Worm (Caenorhabditis elegans) whole organism, L3 larva: ENCODE measurements around the gene cln-3.1.
A peak's percentile ranks its signal among the peaks of the same experiment; 100 is the strongest.

Experiments
- egl-5 ChIP-seq: fragments of 150-350 bp; optimal IDR thresholded peaks from 2 replicates; lab custom pipeline; 2017; ENCODE audit warnings: missing biosample characterization, missing genetic modification reagents, missing genetic modification characterization, inconsistent platforms
- lin-15B ChIP-seq: fragments of 150-350 bp; optimal IDR thresholded peaks from 2 replicates; lab custom pipeline; 2014; ENCODE audit warnings: missing biosample characterization, missing genetic modification characterization

Gene cln-3.1

DNA sequence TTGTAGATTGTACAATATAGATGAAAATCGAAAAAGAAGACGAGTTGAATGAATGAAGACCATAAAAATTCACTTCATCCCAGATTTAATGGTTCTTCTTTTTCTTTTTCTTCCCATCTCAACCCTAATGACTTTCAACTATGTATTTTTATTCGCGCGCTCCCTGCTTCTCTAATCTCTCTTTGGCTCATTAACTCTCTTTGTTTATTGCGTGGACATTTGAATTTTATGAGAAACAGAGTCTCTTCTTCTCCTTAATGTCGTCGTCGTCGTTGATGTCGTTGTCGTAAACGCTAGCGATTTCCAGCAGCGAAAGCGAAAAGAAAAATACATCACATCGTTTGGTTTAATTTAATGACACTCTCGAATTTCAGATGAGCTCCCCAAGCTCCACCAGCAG lies 50.9 kb downstream of the cln-3.1 start:
- TF ChIP-seq egl-5 (tag; lab: Kevin White, UChicago) (peak; percentile 82), lin-15B (no peak)
